Worm (Caenorhabditis elegans): ENCODE data around the gene K11H12.8.

Gene K11H12.8

ce11 chrIV:673313-673712 lies 18.1 kb downstream of the K11H12.8 start, which contains the start of gene K11H12.3:
TSS of gene K11H12.3 (minus strand) at chrIV:673480.
- TF ChIP-seq R02D3.7 (tag; optimal IDR thresholded peaks at IDR 0.05) (no peak), crh-2 (tag; optimal IDR thresholded peaks at IDR 0.05) (no peak), fos-1 (tag; optimal IDR thresholded peaks at IDR 0.05) (peak; percentile 81), lin-13 (GFP tag; optimal IDR thresholded peaks at IDR 0.05) (no peak), skn-1 (tag; optimal IDR thresholded peaks at IDR 0.05) (no peak), peb-1 (tag; optimal IDR thresholded peaks at IDR 0.05) (no peak), lin-39 (tag; optimal IDR thresholded peaks at IDR 0.05) (no peak), sma-9 (GFP tag; optimal IDR thresholded peaks at IDR 0.05) (peak; percentile 58), sma-9 (tag; optimal IDR thresholded peaks at IDR 0.05) (no peak)

ce11 chrIV:675471-676159 lies 20.4 kb downstream of the K11H12.8 start, which contains the start of the genes K11H12.4 and K11H12.10:
TSS of gene K11H12.4 (minus strand) at chrIV:675883.
TSS of gene K11H12.10 (plus strand) at chrIV:676075.
- TF ChIP-seq fos-1 (tag; optimal IDR thresholded peaks at IDR 0.05) (peak; percentile 81), ceh-82 (tag; optimal IDR thresholded peaks at IDR 0.05) (no peak), ztf-4 (tag; optimal IDR thresholded peaks at IDR 0.05) (no peak), egl-27 (tag; optimal IDR thresholded peaks at IDR 0.05) (no peak), peb-1 (tag; optimal IDR thresholded peaks at IDR 0.05) (no peak)

ce11 chrIV:676280-676679 lies 21.1 kb downstream of the K11H12.8 start, which contains the start of gene K11H12.5:
TSS of gene K11H12.5 (plus strand) at chrIV:676580.
- TF ChIP-seq unc-62 (GFP tag; optimal IDR thresholded peaks at IDR 0.05) (no peak), snpc-4 (tag; optimal IDR thresholded peaks at IDR 0.05) (no peak), nhr-10 (tag; optimal IDR thresholded peaks at IDR 0.05) (no peak), alr-1 (tag; optimal IDR thresholded peaks at IDR 0.05) (no peak), dmd-4 (tag; optimal IDR thresholded peaks at IDR 0.05) (no peak), lin-11 (tag; optimal IDR thresholded peaks at IDR 0.05) (no peak)

ce11 chrIV:682726-683340 lies 27.6 kb downstream of the K11H12.8 start:
- TF ChIP-seq snpc-4 (tag; optimal IDR thresholded peaks at IDR 0.05) (no peak), ztf-4 (tag; optimal IDR thresholded peaks at IDR 0.05) (no peak), unc-55 (GFP tag; optimal IDR thresholded peaks at IDR 0.05) (peak; percentile 63), mdl-1 (tag; optimal IDR thresholded peaks at IDR 0.05) (peak; percentile 12 to 15), nhr-77 (tag; optimal IDR thresholded peaks at IDR 0.05) (peak; percentile 28), sma-3 (GFP tag; optimal IDR thresholded peaks at IDR 0.05) (peak; percentile 51), lin-11 (tag; optimal IDR thresholded peaks at IDR 0.05) (peak; percentile 20), nhr-129 (tag; optimal IDR thresholded peaks at IDR 0.05) (peak; percentile 79), sma-9 (GFP tag; optimal IDR thresholded peaks at IDR 0.05) (peak; percentile 58), sma-9 (tag; optimal IDR thresholded peaks at IDR 0.05) (no peak), gmeb-1 (tag; optimal IDR thresholded peaks at IDR 0.05) (peak; percentile 69), C34F6.9 (tag; optimal IDR thresholded peaks at IDR 0.05) (peak; percentile 50), mbf-1 (tag; optimal IDR thresholded peaks at IDR 0.05) (no peak), nhr-6 (tag; optimal IDR thresholded peaks at IDR 0.05) (peak; percentile 8), nhr-11 (tag; optimal IDR thresholded peaks at IDR 0.05) (peak; percentile 23), crh-2 (tag; optimal IDR thresholded peaks at IDR 0.05) (peak; percentile 44), lsy-2 (tag; optimal IDR thresholded peaks at IDR 0.05) (peak in 1 of 2 experiments; percentile 36), unc-62 (GFP tag; optimal IDR thresholded peaks at IDR 0.05) (no peak), nhr-21 (tag; optimal IDR thresholded peaks at IDR 0.05) (peak; percentile 81), elt-1 (tag; optimal IDR thresholded peaks at IDR 0.05) (no peak), F13H6.1 (tag; optimal IDR thresholded peaks at IDR 0.05) (peak; percentile 58), alr-1 (tag; optimal IDR thresholded peaks at IDR 0.05) (no peak), sem-4 (tag; optimal IDR thresholded peaks at IDR 0.05) (peak; percentile 4), Y55F3AM.14 (GFP tag; optimal IDR thresholded peaks at IDR 0.05) (peak; percentile 65), fos-1 (tag; optimal IDR thresholded peaks at IDR 0.05) (peak; percentile 60), blmp-1 (tag; optimal IDR thresholded peaks at IDR 0.05; ENCODE audit: insufficient read depth) (peak; percentile 87)
